Worm (Caenorhabditis elegans) whole organism, L1 larva: Measurements from ENCODE around the gene tmd-2.

Source experiments
- C16A3.4 ChIP-seq: fragments of 150-350 bp; optimal IDR thresholded peaks from 2 replicates; lab custom pipeline; 2014; ENCODE audit warnings: missing biosample characterization, missing genetic modification characterization
- C34B4.2 ChIP-seq: sonication (generic microtip); optimal IDR thresholded peaks from 2 replicates; lab custom pipeline; 2017; ENCODE audit warnings: mild to moderate bottlenecking, missing genetic modification characterization, missing compliant biosample characterization
- ceh-8 ChIP-seq: fragments of 200-800 bp; sonication (Bioruptor generic); optimal IDR thresholded peaks from 2 replicates; lab custom pipeline; 2018; ENCODE audit warnings: mild to moderate bottlenecking, missing genetic modification characterization, moderate library complexity, missing compliant biosample characterization
- ceh-90 ChIP-seq: sonication (generic microtip); optimal IDR thresholded peaks from 2 replicates; lab custom pipeline; 2016; ENCODE audit warnings: missing genetic modification characterization, missing compliant biosample characterization
- dpl-1 ChIP-seq, 3 experiments: fragments of 150-350 bp in 2 of 3; sonication (generic microtip) in 1 of 3; optimal IDR thresholded peaks; 2 replicates each; lab custom pipeline; 2014 to 2017; ENCODE audit warnings: missing biosample characterization in 3 of 3, missing genetic modification characterization in 3 of 3, missing genetic modification reagents in 3 of 3
- dsc-1 ChIP-seq: sonication (generic microtip); optimal IDR thresholded peaks from 2 replicates; lab custom pipeline; 2016; ENCODE audit warnings: mild to moderate bottlenecking, missing genetic modification characterization, missing compliant biosample characterization
- efl-1 ChIP-seq, 4 experiments: fragments of 150-350 bp; optimal IDR thresholded peaks in 3 of 4; peaks in 1 of 4; 1 replicate in 1 of 4; 2 replicates in 3 of 4; lab custom pipeline; 2014; ENCODE audit warnings: missing biosample characterization in 2 of 4, missing genetic modification characterization in 2 of 4, missing genetic modification reagents in 2 of 4
- efl-3 ChIP-seq: fragments of 200-800 bp; sonication (Bioruptor generic); optimal IDR thresholded peaks from 2 replicates; lab custom pipeline; 2018; ENCODE audit warnings: mild to moderate bottlenecking, missing genetic modification characterization, missing compliant biosample characterization
- elt-2 ChIP-seq: sonication (generic microtip); optimal IDR thresholded peaks from 2 replicates; lab custom pipeline; 2016; ENCODE audit warnings: missing genetic modification characterization, mild to moderate bottlenecking, inconsistent platforms, missing compliant biosample characterization, missing genetic modification reagents
- fkh-4 ChIP-seq: sonication (generic microtip); optimal IDR thresholded peaks from 2 replicates; lab custom pipeline; 2016; ENCODE audit warnings: missing compliant biosample characterization, missing genetic modification characterization, borderline replicate concordance
- fkh-8 ChIP-seq: sonication (generic microtip); optimal IDR thresholded peaks from 2 replicates; lab custom pipeline; 2016; ENCODE audit warnings: mild to moderate bottlenecking, missing genetic modification characterization, missing compliant biosample characterization
- fos-1 ChIP-seq: fragments of 150-350 bp; optimal IDR thresholded peaks from 2 replicates; lab custom pipeline; 2014; ENCODE audit warnings: missing biosample characterization, missing genetic modification characterization
- jun-1 ChIP-seq: fragments of 150-350 bp; optimal IDR thresholded peaks from 2 replicates; lab custom pipeline; 2014; ENCODE audit warnings: missing biosample characterization, missing genetic modification reagents, missing genetic modification characterization
- lin-13 ChIP-seq: fragments of 150-350 bp; optimal IDR thresholded peaks from 2 replicates; lab custom pipeline; 2014; ENCODE audit warnings: missing biosample characterization, missing genetic modification reagents, missing genetic modification characterization
- mdl-1 ChIP-seq, 2 experiments: fragments of 150-350 bp; optimal IDR thresholded peaks; 2 replicates each; lab custom pipeline; 2014 to 2017; ENCODE audit warnings: missing biosample characterization in 2 of 2, missing genetic modification characterization in 2 of 2, inconsistent platforms in 1 of 2
- mep-1 ChIP-seq: fragments of 150-350 bp; optimal IDR thresholded peaks from 2 replicates; lab custom pipeline; 2014; ENCODE audit warnings: missing biosample characterization, missing genetic modification characterization
- nhr-12 ChIP-seq: sonication (generic microtip); optimal IDR thresholded peaks from 2 replicates; lab custom pipeline; 2017; ENCODE audit warnings: missing biosample characterization, missing genetic modification characterization
- nhr-19 ChIP-seq: fragments of 200-800 bp; sonication (Bioruptor generic); conservative IDR thresholded peaks from 2 replicates; pipeline ENCODE4 v1.3.6; 2022; ENCODE audit warnings: missing genetic modification characterization, missing compliant biosample characterization
- nhr-20 ChIP-seq: sonication (generic microtip); optimal IDR thresholded peaks from 2 replicates; lab custom pipeline; 2016; ENCODE audit warnings: mild to moderate bottlenecking, missing genetic modification characterization, missing compliant biosample characterization
- nhr-71 ChIP-seq: sonication (generic microtip); optimal IDR thresholded peaks from 2 replicates; lab custom pipeline; 2016; ENCODE audit warnings: mild to moderate bottlenecking, missing genetic modification characterization, moderate library complexity, missing compliant biosample characterization
- nhr-76 ChIP-seq: sonication (generic microtip); optimal IDR thresholded peaks from 2 replicates; lab custom pipeline; 2017; ENCODE audit warnings: missing biosample characterization, missing genetic modification characterization
- nhr-84 ChIP-seq: sonication (generic microtip); optimal IDR thresholded peaks from 2 replicates; lab custom pipeline; 2017; ENCODE audit warnings: missing biosample characterization, missing genetic modification characterization
- nhr-85 ChIP-seq: sonication (generic microtip); peaks from one replicate; lab custom pipeline; 2016; ENCODE audit warnings: missing genetic modification characterization, inconsistent platforms, missing compliant biosample characterization
- nhr-90 ChIP-seq: sonication (generic microtip); optimal IDR thresholded peaks from 2 replicates; lab custom pipeline; 2016; ENCODE audit warnings: mild to moderate bottlenecking, missing genetic modification characterization, missing compliant biosample characterization; ENCODE audit not compliant: poor library complexity
- pag-3 ChIP-seq: sonication (generic microtip); optimal IDR thresholded peaks from 2 replicates; lab custom pipeline; 2017; ENCODE audit warnings: missing genetic modification characterization, mild to moderate bottlenecking, missing compliant biosample characterization, antibody characterized with exemption, borderline replicate concordance; ENCODE audit not compliant: insufficient read depth
- pax-3 ChIP-seq: fragments of 200-800 bp; sonication (Bioruptor generic); optimal IDR thresholded peaks from 2 replicates; lab custom pipeline; 2018; ENCODE audit warnings: mild to moderate bottlenecking, missing genetic modification characterization, moderate library complexity, missing compliant biosample characterization
- skn-1 ChIP-seq: fragments of 150-350 bp; optimal IDR thresholded peaks from 2 replicates; lab custom pipeline; 2014; ENCODE audit warnings: missing biosample characterization, missing genetic modification characterization
- snu-23 ChIP-seq: sonication (generic microtip); optimal IDR thresholded peaks from 2 replicates; lab custom pipeline; 2016; ENCODE audit warnings: missing genetic modification characterization, missing compliant biosample characterization
- sptf-1 ChIP-seq: fragments of 150-350 bp; optimal IDR thresholded peaks from 2 replicates; lab custom pipeline; 2014; ENCODE audit warnings: missing biosample characterization, missing genetic modification characterization
- sup-37 ChIP-seq: fragments of 200-800 bp; sonication (Bioruptor generic); optimal IDR thresholded peaks from 2 replicates; lab custom pipeline; 2018; ENCODE audit warnings: mild to moderate bottlenecking, missing genetic modification characterization, missing compliant biosample characterization
- unc-130 ChIP-seq: fragments of 150-350 bp; optimal IDR thresholded peaks from 2 replicates; lab custom pipeline; 2017; ENCODE audit warnings: missing biosample characterization, missing genetic modification characterization, inconsistent platforms
- xbp-1 ChIP-seq: sonication (generic microtip); optimal IDR thresholded peaks from 2 replicates; lab custom pipeline; 2016; ENCODE audit warnings: missing genetic modification characterization, missing compliant biosample characterization
- zip-4 ChIP-seq: fragments of 200-800 bp; sonication (Bioruptor generic); optimal IDR thresholded peaks from 2 replicates; lab custom pipeline; 2018; ENCODE audit warnings: mild to moderate bottlenecking, missing genetic modification characterization, moderate library complexity, missing compliant biosample characterization
- ztf-4 ChIP-seq: fragments of 150-350 bp; optimal IDR thresholded peaks from 2 replicates; lab custom pipeline; 2014; ENCODE audit warnings: missing biosample characterization, missing genetic modification characterization

tmd-2 gene

DNA sequence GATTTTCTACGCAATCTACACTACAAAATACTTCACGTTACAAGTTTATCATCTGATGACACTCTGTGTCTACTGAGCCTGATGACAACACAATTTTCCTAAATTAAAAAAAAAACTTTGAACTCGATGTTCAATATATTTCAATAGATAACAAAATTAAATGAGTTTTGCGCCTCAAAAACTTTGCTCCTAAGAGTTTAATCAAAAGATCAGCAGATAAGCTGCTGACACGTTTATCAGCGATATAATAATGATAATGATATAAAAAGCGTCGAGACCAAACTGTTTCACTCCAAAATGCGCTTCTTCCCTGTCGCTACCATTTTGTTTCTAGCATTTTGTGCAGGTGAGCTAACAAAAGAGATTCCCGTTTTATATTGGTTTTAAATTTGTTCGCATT lies 26.8 kb upstream of the tmd-2 start, which contains the start of gene clec-218:
Gene clec-218 (plus strand): TSS at position 262 of the 400 bp plus-strand sequence.
- TF ChIP-seq dsc-1 (tag; lab: Kevin White, UChicago) = no peak
- TF ChIP-seq nhr-20 (tag; lab: Kevin White, UChicago) = no peak
- peak; percentile 78 for TF ChIP-seq elt-2 (tag; lab: Kevin White, UChicago)
- no peak for TF ChIP-seq C34B4.2
- TF ChIP-seq mdl-1 (tag; optimal IDR thresholded peaks at IDR 0.05; lab: Kevin White, UChicago) = no peak
- TF ChIP-seq pax-3 (tag; lab: Kevin White, UChicago) = no peak

DNA sequence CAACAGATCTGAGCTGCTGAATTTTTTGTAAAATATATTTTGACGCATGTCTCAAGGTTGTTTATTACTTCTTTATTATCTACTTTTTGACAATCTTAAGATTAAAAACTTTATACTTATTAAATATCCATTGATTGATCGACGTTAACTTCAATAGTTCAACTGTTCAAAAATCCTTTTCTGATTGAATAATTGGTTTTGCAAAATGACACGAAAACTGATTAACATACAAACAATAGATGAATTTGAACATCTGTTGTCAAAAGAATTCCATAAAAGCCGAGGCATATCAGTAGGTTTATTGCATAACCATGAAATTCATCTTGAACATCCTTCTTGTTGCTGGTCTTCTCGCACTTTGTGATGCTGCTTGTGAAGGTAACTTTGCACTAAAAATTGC lies 23.2 kb upstream of the tmd-2 start, which contains the start of gene W02D7.12:
Gene W02D7.12 (plus strand): TSS at position 301 of the 400 bp plus-strand sequence.
- TF ChIP-seq dsc-1 (tag; lab: Kevin White, UChicago) = no peak
- no peak for TF ChIP-seq ceh-90 (tag; lab: Kevin White, UChicago)
- no peak for TF ChIP-seq lin-13 (GFP tag; lab: Kevin White, UChicago)
- no peak for TF ChIP-seq nhr-19 (GFP tag; lab: Robert Waterston, UW)
- TF ChIP-seq C16A3.4 (tag; lab: Kevin White, UChicago) = no peak
- TF ChIP-seq nhr-12 (tag; lab: Kevin White, UChicago) = no peak
- no peak for TF ChIP-seq snu-23 (GFP tag; lab: Kevin White, UChicago)
- TF ChIP-seq zip-4 = no peak
- no peak for TF ChIP-seq C34B4.2
- no peak for TF ChIP-seq jun-1
- no peak for TF ChIP-seq nhr-76
- no peak for TF ChIP-seq fos-1 (tag; lab: Kevin White, UChicago)
- no peak for TF ChIP-seq nhr-84 (tag; lab: Kevin White, UChicago)
- no peak for TF ChIP-seq fkh-4
- no peak for TF ChIP-seq unc-130 (tag; lab: Kevin White, UChicago)
- TF ChIP-seq fkh-8 (tag; lab: Kevin White, UChicago) = no peak
- no peak for TF ChIP-seq skn-1

DNA sequence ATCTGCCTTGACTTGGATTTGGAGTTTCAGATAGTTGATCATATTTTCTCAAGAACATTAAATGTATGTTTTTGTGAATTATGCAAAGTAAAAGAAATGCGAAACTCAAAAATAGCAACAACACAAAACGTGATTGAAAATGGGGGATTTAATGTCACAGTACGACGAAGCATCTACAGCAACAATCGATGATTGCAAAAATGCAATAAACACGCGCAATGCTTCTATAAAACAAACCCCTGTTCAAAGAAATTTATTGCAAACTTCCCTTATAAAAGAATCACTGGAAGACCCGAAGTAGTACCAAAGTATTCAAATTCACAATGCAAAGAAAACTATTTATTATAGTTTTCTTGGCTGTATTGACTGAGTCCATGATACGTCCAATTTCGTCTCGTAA lies 16.3 kb upstream of the tmd-2 start, which contains the start of gene clec-219:
Gene clec-219 (plus strand): TSS at position 301 of the 400 bp plus-strand sequence.
- TF ChIP-seq ceh-8 (GFP tag; lab: Kevin White, UChicago) (no peak), efl-1 (optimal IDR thresholded peaks at IDR 0.05; lab: Kevin White, UChicago) (no peak), efl-1 (GFP tag; optimal IDR thresholded peaks at IDR 0.05 in 1 of 2; lab: Kevin White, UChicago) (peak in 1 of 2 experiments; percentile 32)

DNA sequence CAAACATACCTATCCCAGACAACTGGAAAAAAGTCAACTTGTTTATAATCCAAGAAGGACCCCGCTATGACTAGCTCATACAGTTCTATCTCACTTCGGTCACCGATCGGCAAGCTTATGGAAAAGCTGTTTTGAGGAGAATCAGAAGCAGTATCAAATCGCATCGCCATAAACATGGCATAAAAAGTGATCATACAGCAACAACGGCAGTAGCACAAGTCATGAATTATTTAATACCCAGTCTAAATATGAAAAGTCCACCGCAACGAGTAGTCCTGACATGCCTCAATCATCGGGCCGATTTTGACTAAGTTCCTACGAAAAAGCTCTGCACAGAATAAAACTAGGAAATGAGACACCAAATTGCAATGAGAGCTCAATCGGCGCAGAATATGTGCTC lies 10.9 kb upstream of the tmd-2 start:
- TF ChIP-seq dpl-1 (GFP tag; optimal IDR thresholded peaks at IDR 0.05; lab: Kevin White, UChicago) (no peak), mep-1 (no peak), ztf-4 (no peak), nhr-76 (no peak), efl-1 (optimal IDR thresholded peaks at IDR 0.05; lab: Kevin White, UChicago) (no peak), efl-1 (GFP tag; optimal IDR thresholded peaks at IDR 0.05 in 1 of 2; lab: Kevin White, UChicago) (no peak), nhr-85 (tag; lab: Kevin White, UChicago) (no peak), pag-3 (tag; lab: Kevin White, UChicago) (no peak), xbp-1 (no peak)

DNA sequence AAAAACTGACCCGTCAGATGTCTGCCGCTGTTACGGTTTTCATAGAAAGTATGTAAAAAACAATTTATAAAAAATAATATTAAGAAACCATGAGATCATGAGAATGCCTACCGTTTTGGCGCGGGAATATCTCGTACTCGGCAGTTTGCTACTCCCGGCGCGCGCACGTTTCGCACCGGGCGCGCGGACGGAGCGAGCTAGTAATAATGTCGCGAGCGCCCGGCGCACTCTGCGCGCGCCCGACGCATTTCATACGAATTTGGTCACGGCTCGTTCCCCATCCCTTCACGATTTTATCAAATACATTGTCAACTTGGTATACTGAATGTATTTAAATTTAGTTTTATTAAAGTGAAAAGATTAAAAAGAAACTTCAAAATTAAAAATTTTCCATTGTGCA lies 8.6 kb upstream of the tmd-2 start:
- no peak for TF ChIP-seq nhr-71 (tag; lab: Kevin White, UChicago)
- TF ChIP-seq pag-3 (tag; lab: Kevin White, UChicago) = no peak
- no peak for TF ChIP-seq efl-3 (GFP tag; lab: Kevin White, UChicago)

DNA sequence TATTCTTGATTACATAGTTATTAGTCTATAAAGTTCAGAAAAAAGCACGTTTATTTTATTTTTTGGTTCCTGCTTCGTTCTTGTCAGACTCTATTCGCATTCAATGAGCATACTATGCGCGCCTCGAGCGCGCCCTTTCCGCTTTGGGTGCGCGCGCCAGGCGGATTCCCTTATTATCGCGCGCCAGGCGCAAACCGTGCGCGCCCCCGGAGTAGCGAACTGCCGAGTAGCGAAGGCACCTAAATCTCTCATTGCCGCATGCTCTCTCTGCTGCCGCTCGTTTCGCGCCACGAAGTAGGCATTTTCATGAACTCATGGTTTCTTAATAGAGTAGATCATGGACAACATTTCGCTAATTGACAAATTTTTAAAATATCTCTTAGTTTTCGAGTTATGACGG lies 7.4 kb upstream of the tmd-2 start:
- TF ChIP-seq sptf-1 (no peak), nhr-20 (tag; lab: Kevin White, UChicago) (no peak), C16A3.4 (tag; lab: Kevin White, UChicago) (no peak), sup-37 (GFP tag; lab: Kevin White, UChicago) (no peak), dpl-1 (GFP tag; optimal IDR thresholded peaks at IDR 0.05; lab: Kevin White, UChicago) (no peak), nhr-90 (tag; lab: Kevin White, UChicago) (no peak)
